Fruit fly (Drosophila melanogaster): Measurements from ENCODE around the gene Lcp65Af.
"Not testable (repeated sequence)": the region's sequence is repeated elsewhere in the genome, so short reads cannot be mapped to it uniquely, and the experiment has no call there.

Lcp65Af gene

dm6 chr3L:6147887-6148286, 11.3 kb upstream of the Lcp65Af start, which contains the start of gene Cpr65Ax1:
Gene Cpr65Ax1 (minus strand): TSS chr3L:6147987.
- not testable (repeated sequence) for TF ChIP-seq CG17801 (GFP tag; optimal IDR thresholded peaks at IDR 0.05; ENCODE audit: partially characterized antibody)

DNA sequence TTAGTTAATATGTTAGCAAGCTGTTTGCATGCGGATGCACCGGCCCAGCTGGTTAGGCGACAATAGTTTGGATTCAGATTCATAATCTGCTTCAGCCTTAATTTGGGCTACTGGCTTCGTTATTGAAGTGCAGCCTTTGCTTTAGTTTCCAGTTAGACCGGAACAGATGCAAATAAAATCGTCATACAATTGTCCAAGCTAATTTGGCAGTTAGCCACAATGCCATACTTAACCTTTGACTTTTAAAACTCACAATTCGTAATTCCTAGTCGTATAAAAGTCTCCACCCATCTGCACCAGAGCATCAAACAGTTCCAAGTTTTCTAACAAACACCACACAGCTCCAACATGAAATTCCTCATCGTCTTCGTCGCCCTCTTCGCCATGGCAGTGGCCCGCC, 9.8 kb upstream of the Lcp65Af start, which contains the start of gene Lcp65Ab2:
TSS of gene Lcp65Ab2 (plus strand) at position 301 of the 400 bp plus-strand sequence.
- TF ChIP-seq CG17801 (GFP tag; optimal IDR thresholded peaks at IDR 0.05; ENCODE audit: partially characterized antibody) = not testable (repeated sequence)

DNA sequence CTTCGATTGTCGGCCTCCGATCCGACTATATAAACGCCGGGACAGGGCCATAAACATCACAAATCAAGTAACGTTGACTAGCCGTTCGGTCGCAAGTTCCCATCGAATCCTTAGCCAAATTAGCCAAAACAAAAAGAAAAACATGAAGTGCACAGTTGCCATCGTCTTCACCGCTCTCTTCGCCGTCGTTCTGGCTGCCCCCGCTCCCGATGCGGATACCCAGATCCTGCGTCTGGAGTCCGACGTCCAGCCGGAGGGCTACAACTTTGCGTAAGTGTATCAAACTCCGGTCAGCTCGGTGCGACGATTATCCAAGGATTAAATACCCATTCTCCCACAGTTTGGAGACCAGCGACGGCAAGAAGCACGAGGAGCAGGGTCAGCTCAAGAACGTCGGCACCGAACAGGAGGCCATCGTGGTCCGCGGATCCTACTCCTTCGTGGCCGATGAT, 8.2 kb upstream of the Lcp65Af start, which contains the start of gene Lcp65Ac:
TSS of gene Lcp65Ac (plus strand) at position 51 of the 452 bp plus-strand sequence.
- no peak for TF ChIP-seq CG17801 (GFP tag; optimal IDR thresholded peaks at IDR 0.05; ENCODE audit: partially characterized antibody)

- no peak for TF ChIP-seq CG17801 (GFP tag; optimal IDR thresholded peaks at IDR 0.05; ENCODE audit: partially characterized antibody)
Observed at dm6 chr3L:6143188-6143755, 6.7 kb upstream of the Lcp65Af start, which contains the start of gene Lcp65Ad. Gene Lcp65Ad (plus strand): TSS chr3L:6143395.

DNA sequence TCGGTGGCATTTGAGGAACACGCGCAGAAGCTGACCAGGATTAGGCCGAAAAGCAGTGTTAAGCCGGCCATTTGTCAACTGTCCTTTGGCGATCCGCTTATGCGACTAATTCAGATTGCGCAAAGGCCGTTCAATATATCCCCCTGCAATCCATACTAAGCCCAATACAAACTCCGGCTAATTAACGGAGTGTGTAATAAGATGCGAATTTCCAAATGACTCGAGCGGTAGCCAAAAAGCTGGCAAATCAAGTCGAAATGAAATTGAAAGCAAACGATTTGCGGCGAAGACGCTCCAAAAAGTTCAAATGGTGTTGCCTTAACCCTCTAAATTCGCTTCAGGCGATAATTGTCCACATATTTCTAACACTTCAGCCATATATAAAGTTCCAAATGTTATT, 5.7 kb upstream of the Lcp65Af start, which contains the start of gene Cpr65Aw:
TSS of gene Cpr65Aw (minus strand) at position 101 of the 400 bp plus-strand sequence.
- no peak for TF ChIP-seq CG17801 (GFP tag; optimal IDR thresholded peaks at IDR 0.05; ENCODE audit: partially characterized antibody)

dm6 chr3L:6141538-6141937, 4.9 kb upstream of the Lcp65Af start:
- no peak for TF ChIP-seq CG17801 (GFP tag; optimal IDR thresholded peaks at IDR 0.05; ENCODE audit: partially characterized antibody)

- TF ChIP-seq CG17801 (GFP tag; optimal IDR thresholded peaks at IDR 0.05; ENCODE audit: partially characterized antibody) = no peak
Observed at dm6 chr3L:6140771-6141472, 4.3 kb upstream of the Lcp65Af start.

dm6 chr3L:6139924-6140574, 3.5 kb upstream of the Lcp65Af start, which contains the start of gene Cpr65Av:
Gene Cpr65Av (minus strand): TSS chr3L:6139974.
- no peak for TF ChIP-seq CG17801 (GFP tag; optimal IDR thresholded peaks at IDR 0.05; ENCODE audit: partially characterized antibody)

DNA sequence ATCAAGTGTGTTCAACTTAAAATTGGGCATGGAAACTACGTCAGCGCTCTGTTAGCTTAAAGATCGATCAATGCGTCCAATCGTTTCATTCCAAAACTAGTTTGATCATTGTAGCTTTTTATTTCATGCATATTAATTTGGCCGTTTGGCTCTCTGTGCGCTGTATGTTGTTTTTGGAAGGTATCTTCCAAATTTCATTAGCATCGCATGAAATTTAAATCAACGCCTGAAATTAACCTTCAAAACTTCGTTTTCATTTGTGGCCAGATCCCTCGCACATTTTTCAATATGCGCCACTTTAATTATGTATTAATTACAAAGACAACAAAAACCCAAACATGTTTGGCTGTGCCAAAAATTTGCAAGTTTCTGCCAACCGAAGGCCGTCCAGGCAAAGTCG, 2.0 kb upstream of the Lcp65Af start:
- no peak for TF ChIP-seq CG17801 (GFP tag; optimal IDR thresholded peaks at IDR 0.05; ENCODE audit: partially characterized antibody)

- TF ChIP-seq CG17801 (GFP tag; optimal IDR thresholded peaks at IDR 0.05; ENCODE audit: partially characterized antibody) = no peak
Observed at dm6 chr3L:6138018-6138417, 1.4 kb upstream of the Lcp65Af start, which contains the start of gene Lcp65Ae. Gene Lcp65Ae (minus strand): TSS chr3L:6138118.

DNA sequence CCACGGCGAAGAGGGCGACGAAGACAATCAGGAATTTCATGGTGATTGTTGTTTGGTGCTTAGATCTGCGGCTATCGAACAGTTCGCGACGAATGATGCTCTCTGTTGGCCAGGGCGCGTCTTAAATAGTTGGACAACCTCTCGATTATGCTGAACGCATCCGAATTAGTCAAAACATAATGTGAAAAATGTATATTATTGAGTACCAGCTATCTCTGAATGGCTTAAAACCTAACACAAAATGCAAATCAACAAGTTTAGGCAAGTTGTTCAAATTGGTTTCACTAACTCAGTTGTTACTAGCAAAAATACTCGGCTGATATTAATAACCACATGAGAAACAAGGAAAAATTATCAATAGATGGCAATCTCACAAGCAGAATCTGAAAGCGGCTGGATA, 1.4 kb downstream of the Lcp65Af start, which contains the start of gene Lcp65Ag1:
TSS of gene Lcp65Ag1 (minus strand) at position 101 of the 400 bp plus-strand sequence.
- TF ChIP-seq CG17801 (GFP tag; optimal IDR thresholded peaks at IDR 0.05; ENCODE audit: partially characterized antibody) = no peak

dm6 chr3L:6133546-6133945, 3.0 kb downstream of the Lcp65Af start, which contains the start of gene Lcp65Ag2:
Gene Lcp65Ag2 (minus strand): TSS chr3L:6133593.
- TF ChIP-seq CG17801 (GFP tag; optimal IDR thresholded peaks at IDR 0.05; ENCODE audit: partially characterized antibody) = no peak

dm6 chr3L:6132009-6132408, 4.6 kb downstream of the Lcp65Af start, which contains the start of gene Cpr65Au:
Gene Cpr65Au (minus strand): TSS chr3L:6132109.
- no peak for TF ChIP-seq CG17801 (GFP tag; optimal IDR thresholded peaks at IDR 0.05; ENCODE audit: partially characterized antibody)

DNA sequence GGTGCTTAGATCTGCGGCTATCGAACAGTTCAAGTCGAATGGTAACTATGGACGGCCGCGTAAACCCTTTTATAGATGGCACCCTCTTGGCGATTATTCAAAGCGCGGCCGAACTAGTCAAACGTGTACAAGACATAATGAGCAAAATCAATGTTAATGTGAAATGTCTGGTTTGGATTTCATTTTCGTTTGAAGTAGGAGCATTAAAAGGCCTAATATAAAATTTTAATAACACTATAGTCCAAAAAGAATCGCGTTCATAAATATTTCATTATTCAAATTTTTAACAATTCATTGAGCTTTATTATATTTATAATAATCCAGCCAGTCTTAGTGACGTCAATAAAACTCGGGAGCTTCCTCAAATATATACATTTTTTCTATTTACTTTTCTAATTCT, 5.6 kb downstream of the Lcp65Af start, which contains the start of gene Lcp65Ag3:
TSS of gene Lcp65Ag3 (minus strand) at position 46 of the 400 bp plus-strand sequence.
- no peak for TF ChIP-seq CG17801 (GFP tag; optimal IDR thresholded peaks at IDR 0.05; ENCODE audit: partially characterized antibody)

DNA sequence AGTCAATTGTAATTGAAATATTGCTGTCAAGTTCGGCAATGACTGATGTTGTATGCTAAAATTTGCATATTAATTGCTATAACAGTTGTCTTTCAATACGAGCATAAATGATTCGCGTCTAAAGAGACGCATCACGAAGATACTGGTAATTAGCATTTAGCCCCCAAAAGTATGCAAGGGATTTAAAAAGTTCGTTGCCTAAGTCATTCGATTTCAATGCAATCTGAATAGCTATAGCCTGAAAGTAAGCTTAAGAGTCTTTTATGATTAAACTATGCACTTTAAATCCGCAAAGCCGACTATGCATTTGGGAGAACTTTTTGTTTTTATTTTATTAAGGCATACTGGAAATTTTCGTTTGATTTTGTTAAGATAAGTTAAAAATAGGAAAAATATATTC, 7.0 kb downstream of the Lcp65Af start:
- no peak for TF ChIP-seq CG17801 (GFP tag; optimal IDR thresholded peaks at IDR 0.05; ENCODE audit: partially characterized antibody)

Data from ovary, adult (tissue).